Comparison of ENCODE assay signal across 3 fruit fly cellular contexts in genomic region chr3R:21608275-21609035, dm6.
TF ChIP-seq lines count a peak whose summit lies in the region.

No protein-coding gene starts in this region.

TF ChIP-seq in whole organism, embryonic, 481 proteins besides CTCF, POLR2A, EP300 and RAD21 (continued from another document):
- TF ChIP-seq Sry-β (GFP tag; optimal IDR thresholded peaks at IDR 0.05; lab: Kevin White, UChicago) (no peak), Med (GFP tag; lab: Kevin White, UChicago) (peak; percentile 19), Vsx1 (GFP tag; optimal IDR thresholded peaks at IDR 0.05; lab: Kevin White, UChicago) (no peak), CG1529 (GFP tag; optimal IDR thresholded peaks at IDR 0.05; lab: Kevin White, UChicago) (no peak), sens (GFP tag; lab: Kevin White, UChicago) (peak; percentile 74), grau (tag; optimal IDR thresholded peaks at IDR 0.05; lab: Kevin White, UChicago) (no peak), Sox102F (GFP tag; optimal IDR thresholded peaks at IDR 0.05; lab: Kevin White, UChicago) (peak; percentile 26), CG18262 (tag; optimal IDR thresholded peaks at IDR 0.05; lab: Kevin White, UChicago) (peak; percentile 23), nom (GFP tag; optimal IDR thresholded peaks at IDR 0.05; lab: Kevin White, UChicago) (peak; percentile 51)
TF ChIP-seq in whole organism, embryonic: peak in this region for 20.

TF ChIP-seq in whole organism, prepupa, 60 proteins besides CTCF, POLR2A, EP300 and RAD21 (continued from another document):
- TF ChIP-seq achi (GFP tag; optimal IDR thresholded peaks at IDR 0.05; lab: Kevin White, UChicago) (peak; percentile 80), ss (GFP tag; optimal IDR thresholded peaks at IDR 0.05; lab: Kevin White, UChicago) (peak; percentile 71 to 75), eg (GFP tag; IDR thresholded peaks at IDR 0.05; lab: Robert Waterston, UW) (no peak), Ets21C (GFP tag; optimal IDR thresholded peaks at IDR 0.05; lab: Kevin White, UChicago) (peak; percentile 67), vri (GFP tag; optimal IDR thresholded peaks at IDR 0.05; lab: Kevin White, UChicago) (peak; percentile 42), CG3032 (tag; optimal IDR thresholded peaks at IDR 0.05; lab: Kevin White, UChicago) (peak; percentile 75), CG6808 (GFP tag; optimal IDR thresholded peaks at IDR 0.05; lab: Kevin White, UChicago) (peak; percentile 59), CG1621 (tag; optimal IDR thresholded peaks at IDR 0.05; lab: Kevin White, UChicago) (peak; percentile 44), esn (GFP tag; optimal IDR thresholded peaks at IDR 0.05; lab: Kevin White, UChicago) (peak; percentile 87), salr (GFP tag; optimal IDR thresholded peaks at IDR 0.05; lab: Kevin White, UChicago) (peak in 1 of 2 experiments; percentile 73), Sox15 (GFP tag; optimal IDR thresholded peaks at IDR 0.05; lab: Kevin White, UChicago) (peak; percentile 53), OdsH (GFP tag; optimal IDR thresholded peaks at IDR 0.05; lab: Kevin White, UChicago) (peak; percentile 80), Sox102F (GFP tag; optimal IDR thresholded peaks at IDR 0.05; lab: Kevin White, UChicago) (peak; percentile 76), Smox (GFP tag; optimal IDR thresholded peaks at IDR 0.05; lab: Kevin White, UChicago) (peak; percentile 85), Eip75B (GFP tag; optimal IDR thresholded peaks at IDR 0.05; lab: Kevin White, UChicago) (peak; percentile 79), Hr4 (GFP tag; optimal IDR thresholded peaks at IDR 0.05; lab: Kevin White, UChicago) (peak; percentile 67), CG11294 (GFP tag; IDR thresholded peaks at IDR 0.05; lab: Robert Waterston, UW) (no peak), fd85E (GFP tag; optimal IDR thresholded peaks at IDR 0.05; lab: Kevin White, UChicago) (peak; percentile 18), CG7368 (GFP tag; optimal IDR thresholded peaks at IDR 0.05; lab: Kevin White, UChicago) (peak; percentile 48), CG16779 (tag; optimal IDR thresholded peaks at IDR 0.05; lab: Kevin White, UChicago) (peak; percentile 51), CG10669 (GFP tag; optimal IDR thresholded peaks at IDR 0.05; lab: Kevin White, UChicago) (peak; percentile 71), dac (GFP tag; optimal IDR thresholded peaks at IDR 0.05; lab: Kevin White, UChicago) (no peak), CG34406 (GFP tag; optimal IDR thresholded peaks at IDR 0.05; lab: Kevin White, UChicago) (peak; percentile 76), CG6854 (GFP tag; optimal IDR thresholded peaks at IDR 0.05; lab: Kevin White, UChicago) (peak; percentile 31), Eip78C (GFP tag; lab: Kevin White, UChicago) (peak; percentile 97), lz (GFP tag; optimal IDR thresholded peaks at IDR 0.05; lab: Kevin White, UChicago) (peak; percentile 80), CG8119 (GFP tag; IDR thresholded peaks at IDR 0.05; lab: Robert Waterston, UW) (no peak), fkh (GFP tag; optimal IDR thresholded peaks at IDR 0.05; lab: Kevin White, UChicago) (no peak), topi (GFP tag; optimal IDR thresholded peaks at IDR 0.05; lab: Kevin White, UChicago) (peak; percentile 86), spab (GFP tag; optimal IDR thresholded peaks at IDR 0.05; lab: Kevin White, UChicago) (peak; percentile 69), CG31627 (GFP tag; optimal IDR thresholded peaks at IDR 0.05; lab: Kevin White, UChicago) (peak; percentile 76), CG3919 (GFP tag; optimal IDR thresholded peaks at IDR 0.05; lab: Kevin White, UChicago) (peak; percentile 82), CG4318 (GFP tag; optimal IDR thresholded peaks at IDR 0.05; lab: Kevin White, UChicago) (peak; percentile 56), svp (GFP tag; lab: Kevin White, UChicago) (peak; percentile 94), Eip93F (GFP tag; optimal IDR thresholded peaks at IDR 0.05; lab: Kevin White, UChicago) (peak; percentile 51), fd59A (GFP tag; optimal IDR thresholded peaks at IDR 0.05; lab: Kevin White, UChicago) (peak; percentile 60), CG32006 (GFP tag; optimal IDR thresholded peaks at IDR 0.05; lab: Kevin White, UChicago) (peak; percentile 77), Sox14 (GFP tag; optimal IDR thresholded peaks at IDR 0.05; lab: Kevin White, UChicago) (peak; percentile 84), CG8319 (GFP tag; optimal IDR thresholded peaks at IDR 0.05; lab: Kevin White, UChicago) (peak; percentile 59)

TF ChIP-seq in whole organism, wandering third instar larva, 38 proteins besides CTCF, POLR2A, EP300 and RAD21 (continued from another document):
- TF ChIP-seq Hr83 (GFP tag; optimal IDR thresholded peaks at IDR 0.05; lab: Kevin White, UChicago; ENCODE audit: poor library complexity, severe bottlenecking) (no peak), CG32264 (GFP tag; optimal IDR thresholded peaks at IDR 0.05; lab: Kevin White, UChicago) (no peak), dmrt93B (GFP tag; optimal IDR thresholded peaks at IDR 0.05; lab: Kevin White, UChicago) (peak; percentile 63), psq (GFP tag; optimal IDR thresholded peaks at IDR 0.05; lab: Kevin White, UChicago) (peak; percentile 54), N (GFP tag; optimal IDR thresholded peaks at IDR 0.05; lab: Kevin White, UChicago) (no peak), pan (optimal IDR thresholded peaks at IDR 0.05; lab: Kevin White, UChicago) (no peak), brk (GFP tag; optimal IDR thresholded peaks at IDR 0.05; lab: Kevin White, UChicago) (peak; percentile 52), ey (GFP tag; optimal IDR thresholded peaks at IDR 0.05; lab: Kevin White, UChicago) (peak; percentile 72), Jra (GFP tag; optimal IDR thresholded peaks at IDR 0.05; lab: Kevin White, UChicago) (no peak), dsf (GFP tag; optimal IDR thresholded peaks at IDR 0.05; lab: Kevin White, UChicago; ENCODE audit: borderline replicate concordance) (no peak)
